Worm (Caenorhabditis elegans) whole organism, midembryonic: ENCODE data around the gene F01D5.7.

Source experiments
- T22C8.4 ChIP-seq: fragments of 200-800 bp; sonication (Bioruptor generic); IDR thresholded peaks from 2 replicates; pipeline ENCODE4 v1.3.6; 2022; ENCODE audit warnings: missing genetic modification characterization, missing compliant biosample characterization
- cog-1 ChIP-seq: sonication (generic microtip); optimal IDR thresholded peaks from 2 replicates; lab custom pipeline; 2016; ENCODE audit warnings: missing genetic modification characterization, missing compliant biosample characterization
- flt-1 ChIP-seq: fragments of 200-800 bp; sonication (Bioruptor generic); IDR thresholded peaks from 2 replicates; pipeline ENCODE4 v1.3.6; 2022; ENCODE audit warnings: missing genetic modification characterization, missing compliant biosample characterization
- klf-2 ChIP-seq: fragments of 200-800 bp; sonication (Bioruptor generic); conservative IDR thresholded peaks from 2 replicates; pipeline ENCODE4 v1.3.6; 2022; ENCODE audit warnings: missing genetic modification reagents, missing genetic modification characterization, missing compliant biosample characterization
- ref-1 ChIP-seq: fragments of 200-800 bp; sonication (Bioruptor generic); conservative IDR thresholded peaks from 2 replicates; pipeline ENCODE4 v1.3.6; 2022; ENCODE audit warnings: missing genetic modification reagents, missing genetic modification characterization, missing compliant biosample characterization
- tab-1 ChIP-seq: fragments of 200-800 bp; sonication (Bioruptor generic); IDR thresholded peaks from 2 replicates; pipeline ENCODE4 v1.3.6; 2022; ENCODE audit warnings: missing genetic modification characterization, missing compliant biosample characterization
- ztf-23 ChIP-seq: fragments of 200-800 bp; sonication (Bioruptor generic); IDR thresholded peaks from 2 replicates; pipeline ENCODE4 v1.3.6; 2022; ENCODE audit warnings: missing genetic modification reagents, missing genetic modification characterization, missing compliant biosample characterization
- ztf-29 ChIP-seq: fragments of 200-800 bp; sonication (Bioruptor generic); IDR thresholded peaks from 2 replicates; pipeline ENCODE4 v1.3.6; 2022; ENCODE audit warnings: missing genetic modification reagents, missing genetic modification characterization, missing compliant biosample characterization

DNA sequence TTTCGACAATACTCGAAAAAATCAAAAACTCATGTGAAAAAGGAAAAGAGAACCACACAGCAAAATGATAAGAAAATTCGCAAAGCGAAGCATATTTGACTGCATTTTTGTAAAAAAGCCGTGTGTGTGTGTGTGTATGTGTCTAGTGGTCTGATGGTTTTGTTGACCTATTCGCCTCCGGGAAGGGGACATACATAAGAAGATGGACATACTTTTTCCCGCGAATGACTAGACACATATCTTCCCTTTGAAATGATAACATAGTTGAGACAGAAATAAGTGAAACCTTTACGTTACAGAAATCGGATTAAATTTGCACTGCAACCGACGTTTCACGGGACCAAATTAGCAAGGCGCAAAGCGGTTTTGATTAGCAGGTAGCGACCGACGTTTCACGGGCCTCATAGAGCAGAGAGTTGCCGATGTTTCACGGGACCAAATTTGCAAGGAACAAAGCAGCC lies 43.0 kb downstream of the F01D5.7 start:
- TF ChIP-seq flt-1 (GFP tag; lab: Robert Waterston, UW) (no peak), cog-1 (tag; lab: Kevin White, UChicago) (no peak), klf-2 (GFP tag; lab: Robert Waterston, UW) (no peak), T22C8.4 (no peak), ztf-23 (no peak), ztf-29 (GFP tag; lab: Robert Waterston, UW) (no peak), tab-1 (GFP tag; lab: Robert Waterston, UW) (no peak), ref-1 (GFP tag; lab: Robert Waterston, UW) (no peak)
